Worm (Caenorhabditis elegans) whole organism, L2 larva: ENCODE measurements around the gene algn-9.

ENCODE experiments used
- F13H6.1 ChIP-seq: sonication (generic microtip); optimal IDR thresholded peaks from 2 replicates; lab custom pipeline; 2016; ENCODE audit warnings: missing genetic modification characterization, missing compliant biosample characterization
- ZK546.5 ChIP-seq: sonication (generic microtip); optimal IDR thresholded peaks from 2 replicates; lab custom pipeline; 2017; ENCODE audit warnings: missing biosample characterization, missing genetic modification characterization
- egl-27 ChIP-seq: sonication (generic microtip); optimal IDR thresholded peaks from 3 replicates; lab custom pipeline; 2017; ENCODE audit warnings: missing biosample characterization, missing genetic modification reagents, missing genetic modification characterization
- nhr-23 ChIP-seq: fragments of 150-350 bp; optimal IDR thresholded peaks from 2 replicates; lab custom pipeline; 2014; ENCODE audit warnings: missing biosample characterization, missing genetic modification reagents, missing genetic modification characterization
- nhr-237 ChIP-seq: fragments of 150-350 bp; optimal IDR thresholded peaks from 2 replicates; lab custom pipeline; 2014; ENCODE audit warnings: missing biosample characterization, missing genetic modification characterization
- nhr-25 ChIP-seq: fragments of 150-350 bp; sonication (generic microtip); optimal IDR thresholded peaks from 3 replicates; lab custom pipeline; 2014; ENCODE audit warnings: missing biosample characterization, missing genetic modification characterization
- nhr-6 ChIP-seq: fragments of 150-350 bp; optimal IDR thresholded peaks from 2 replicates; lab custom pipeline; 2014; ENCODE audit warnings: missing biosample characterization, missing genetic modification characterization
- nhr-77 ChIP-seq: fragments of 150-350 bp; optimal IDR thresholded peaks from 2 replicates; lab custom pipeline; 2014; ENCODE audit warnings: missing biosample characterization, missing genetic modification characterization
- skn-1 ChIP-seq: sonication (generic microtip); optimal IDR thresholded peaks from 2 replicates; lab custom pipeline; 2017; ENCODE audit warnings: missing biosample characterization, missing genetic modification characterization
- unc-62 ChIP-seq: fragments of 150-350 bp; optimal IDR thresholded peaks from 2 replicates; lab custom pipeline; 2014; ENCODE audit warnings: missing biosample characterization, missing genetic modification reagents, missing genetic modification characterization

DNA sequence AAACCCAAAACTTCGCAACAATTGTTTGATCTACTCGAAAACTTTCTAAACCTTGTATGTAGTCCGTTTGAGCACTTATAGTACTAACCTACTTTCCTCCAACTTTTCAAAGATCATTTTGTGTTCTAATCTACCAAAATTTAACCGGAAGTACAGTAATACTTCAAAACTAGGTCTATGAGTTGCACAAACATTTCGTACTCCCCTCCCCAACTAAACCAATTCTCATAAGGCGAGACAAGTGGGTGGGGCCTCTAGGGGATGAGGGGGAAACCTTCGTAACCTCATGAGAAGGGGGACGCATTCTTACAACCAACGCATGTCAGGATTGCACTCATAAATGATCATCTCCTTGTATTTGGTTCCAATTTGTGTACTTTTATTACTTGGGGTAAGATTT lies 37.8 kb downstream of the algn-9 start, which contains the start of gene cutl-9:
- no peak for TF ChIP-seq F13H6.1
- TF ChIP-seq nhr-23, result no peak
- TF ChIP-seq egl-27 (tag; lab: Kevin White, UChicago), result no peak
- TF ChIP-seq nhr-77 (tag; lab: Kevin White, UChicago), result no peak
- no peak for TF ChIP-seq skn-1
- no peak for TF ChIP-seq nhr-237 (tag; lab: Kevin White, UChicago)
- no peak for TF ChIP-seq ZK546.5
- TF ChIP-seq unc-62 (GFP tag; lab: Kevin White, UChicago), result no peak
- TF ChIP-seq nhr-25 (tag; lab: Kevin White, UChicago), result no peak
- TF ChIP-seq nhr-6 (tag; lab: Kevin White, UChicago), result no peak
